Worm (Caenorhabditis elegans) whole organism, L4 larva: ENCODE data around the gene K10H10.9.

Experiments
- aly-2 ChIP-seq: sonication (generic microtip); optimal IDR thresholded peaks from 2 replicates; lab custom pipeline; 2018; ENCODE audit warnings: missing biosample characterization, missing genetic modification characterization
- dpl-1 ChIP-seq: fragments of 150-350 bp; optimal IDR thresholded peaks from 2 replicates; lab custom pipeline; 2014; ENCODE audit warnings: missing biosample characterization, missing genetic modification reagents, missing genetic modification characterization
- lin-13 ChIP-seq: fragments of 150-350 bp; optimal IDR thresholded peaks from 2 replicates; lab custom pipeline; 2014; ENCODE audit warnings: missing biosample characterization, missing genetic modification reagents, missing genetic modification characterization
- lir-3 ChIP-seq: sonication (generic microtip); optimal IDR thresholded peaks from 2 replicates; lab custom pipeline; 2016; ENCODE audit warnings: mild to moderate bottlenecking, missing genetic modification characterization, missing compliant biosample characterization
- nhr-11 ChIP-seq: fragments of 150-350 bp; optimal IDR thresholded peaks from 2 replicates; lab custom pipeline; 2014; ENCODE audit warnings: missing biosample characterization, missing genetic modification characterization
- nhr-237 ChIP-seq: sonication (generic microtip); optimal IDR thresholded peaks from 2 replicates; lab custom pipeline; 2017; ENCODE audit warnings: missing biosample characterization, missing genetic modification characterization
- pqm-1 ChIP-seq: sonication (generic microtip); optimal IDR thresholded peaks from 2 replicates; lab custom pipeline; 2017; ENCODE audit warnings: missing biosample characterization, missing genetic modification characterization
- unc-39 ChIP-seq: sonication (generic microtip); optimal IDR thresholded peaks from 2 replicates; lab custom pipeline; 2017; ENCODE audit warnings: missing biosample characterization, missing genetic modification characterization
- unc-62 ChIP-seq, 3 experiments: fragments of 150-350 bp in 1 of 3; sonication (generic microtip); optimal IDR thresholded peaks in 2 of 3; peaks in 1 of 3; 1 replicate in 1 of 3; 2 replicates in 2 of 3; lab custom pipeline; 2014 to 2017; ENCODE audit warnings: missing biosample characterization in 3 of 3, missing genetic modification characterization in 3 of 3, missing genetic modification reagents in 3 of 3, missing genotype in 1 of 3
- zag-1 ChIP-seq: fragments of 150-350 bp; optimal IDR thresholded peaks from 2 replicates; lab custom pipeline; 2014; ENCODE audit warnings: missing biosample characterization, missing genetic modification characterization
- ztf-7 ChIP-seq: fragments of 150-350 bp; optimal IDR thresholded peaks from 2 replicates; lab custom pipeline; 2014; ENCODE audit warnings: missing biosample characterization, missing genetic modification characterization

ce11 chrII:14528233-14528802 lies 13.4 kb upstream of the K10H10.9 start, which contains the start of the genes F57C2.5 and spat-1:
- peak; percentile 45 for TF ChIP-seq nhr-11 (tag; lab: Kevin White, UChicago)
- no peak for TF ChIP-seq zag-1 (tag; lab: Kevin White, UChicago)
- TF ChIP-seq lir-3 (tag; lab: Kevin White, UChicago): no peak
- no peak for TF ChIP-seq nhr-237 (tag; lab: Kevin White, UChicago)
- peak; percentile 55 for TF ChIP-seq pqm-1
- TF ChIP-seq lin-13: no peak
- peak in 1 of 2 experiments; percentile 73 for TF ChIP-seq unc-62 (GFP tag; optimal IDR thresholded peaks at IDR 0.05 in 1 of 2; lab: Kevin White, UChicago)
- TF ChIP-seq unc-62 (tag; optimal IDR thresholded peaks at IDR 0.05; lab: Kevin White, UChicago): no peak
- TF ChIP-seq aly-2 (tag; lab: Kevin White, UChicago): no peak
- peak; percentile 29 for TF ChIP-seq ztf-7
- no peak for TF ChIP-seq unc-39 (tag; lab: Kevin White, UChicago)
- peak; percentile 61 for TF ChIP-seq dpl-1
